Fruit fly (Drosophila melanogaster): ENCODE data around the gene Tsen54.

DNA sequence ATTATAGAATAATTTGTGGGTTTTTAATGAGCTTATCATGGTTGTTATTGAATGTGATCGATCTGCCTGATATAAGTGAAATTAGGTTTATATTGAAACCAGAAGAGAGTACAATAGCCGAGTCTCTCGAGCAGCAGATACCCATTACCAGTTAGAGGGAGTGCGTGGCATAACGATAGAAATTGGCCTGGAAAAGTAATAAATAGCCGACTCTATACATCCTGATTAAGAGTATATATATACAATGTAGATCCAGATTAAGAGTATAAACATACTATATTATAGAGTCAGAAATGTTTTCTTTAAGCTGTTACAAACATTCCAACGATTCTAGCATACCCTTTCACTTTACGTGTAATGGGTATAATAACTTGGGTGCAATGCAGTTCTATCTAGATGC, 21.9 kb downstream of the Tsen54 start:
- no peak for TF ChIP-seq Gug (GFP tag; IDR thresholded peaks at IDR 0.05)
- no peak for TF ChIP-seq pdm3 (GFP tag; optimal IDR thresholded peaks at IDR 0.05)
- TF ChIP-seq fkh (GFP tag; optimal IDR thresholded peaks at IDR 0.05): no peak
- TF ChIP-seq CG11762 (GFP tag; optimal IDR thresholded peaks at IDR 0.05; ENCODE audit: insufficient read depth): no peak
- TF ChIP-seq CG6163 (GFP tag; IDR thresholded peaks at IDR 0.05): no peak
- TF ChIP-seq Lpt (GFP tag; optimal IDR thresholded peaks at IDR 0.05): no peak
- TF ChIP-seq salr (GFP tag; optimal IDR thresholded peaks at IDR 0.05): no peak
- TF ChIP-seq dac (GFP tag; optimal IDR thresholded peaks at IDR 0.05): no peak

Measured in whole organism, prepupa.